Fruit fly (Drosophila melanogaster): Measurements from ENCODE around the gene LIMK1.

The LIMK1 gene

dm6 chrX:12592121-12592466, at the start of gene LIMK1:
LIMK1 (minus strand) TSS chrX:12592193.
- TF ChIP-seq CG8478 (optimal IDR thresholded peaks at IDR 0.05) (no peak), CTCF (optimal IDR thresholded peaks at IDR 0.05) (no peak)

DNA sequence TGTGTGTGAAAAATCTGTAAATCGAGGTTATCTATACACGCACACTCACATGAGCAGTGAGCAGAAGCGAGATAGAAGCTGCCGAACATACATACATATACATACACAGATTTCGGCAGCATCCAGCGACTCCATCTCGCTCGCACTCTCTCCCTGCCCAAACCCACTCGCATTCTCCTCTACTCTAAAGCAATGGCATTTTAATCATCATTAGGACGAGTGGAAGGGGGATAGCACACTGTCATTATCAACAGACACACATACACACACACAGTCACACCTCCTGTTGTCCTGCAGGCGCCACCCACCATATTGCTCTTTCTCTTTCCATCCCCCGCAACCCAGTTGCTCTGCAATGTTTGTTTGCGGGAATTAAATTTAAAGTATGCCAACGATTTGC, 42.0 kb upstream of the LIMK1 start:
- TF ChIP-seq CTCF (optimal IDR thresholded peaks at IDR 0.05) (no peak), CG8478 (optimal IDR thresholded peaks at IDR 0.05) (no peak)

- TF ChIP-seq CG8478 (optimal IDR thresholded peaks at IDR 0.05) (no peak), CTCF (optimal IDR thresholded peaks at IDR 0.05) (no peak)
These were observed 41.2 kb upstream of the LIMK1 start for dm6 chrX:12633204-12633603.

dm6 chrX:12632157-12632422, 40.1 kb upstream of the LIMK1 start:
- no peak for TF ChIP-seq CTCF (optimal IDR thresholded peaks at IDR 0.05)
- no peak for TF ChIP-seq CG8478 (optimal IDR thresholded peaks at IDR 0.05)

DNA sequence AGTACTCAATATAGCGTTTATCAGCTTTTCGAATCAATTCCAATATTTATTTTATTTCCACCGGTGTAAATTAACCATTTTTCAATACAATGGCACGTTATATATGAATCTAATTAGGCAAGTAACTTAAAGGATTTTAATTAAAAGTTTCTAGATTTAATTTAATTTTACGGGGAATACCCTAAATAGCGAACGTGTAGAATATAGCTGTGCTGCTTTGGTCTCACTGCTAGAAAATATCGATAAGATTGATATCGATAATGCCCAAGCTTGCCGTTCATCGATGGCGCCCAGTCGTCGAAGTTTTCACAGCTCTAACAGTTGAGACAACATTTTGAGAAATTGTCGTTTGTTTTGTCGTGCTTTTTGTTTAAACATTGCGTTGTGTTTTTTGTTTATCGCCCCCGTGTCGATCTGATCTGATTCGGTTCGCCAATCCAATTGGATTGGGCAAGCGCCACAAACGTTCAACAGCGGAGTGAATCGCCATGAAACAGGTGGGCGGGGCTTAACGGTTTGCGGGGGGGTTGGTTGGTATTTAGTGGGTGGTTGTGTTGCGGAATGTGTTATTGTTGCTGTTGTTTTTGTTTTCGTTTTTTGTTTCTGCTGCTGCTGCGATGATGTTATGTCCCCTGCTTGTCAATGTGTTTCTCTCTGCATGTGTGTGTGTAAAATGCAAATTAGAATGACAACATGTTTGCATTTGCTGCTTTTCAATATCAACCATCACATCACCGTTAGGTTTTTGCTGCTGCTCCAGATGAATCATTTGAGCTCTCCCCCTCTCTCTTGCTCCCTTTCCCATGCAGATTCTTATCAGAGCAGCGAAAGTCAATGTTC, 39.5 kb upstream of the LIMK1 start, which contains the start of gene Tomosyn:
Gene Tomosyn, plus strand, starts transcription at position 289 of the 840 bp plus-strand sequence.
- TF ChIP-seq CG8478 (optimal IDR thresholded peaks at IDR 0.05) (no peak), CTCF (optimal IDR thresholded peaks at IDR 0.05) (peak in 1 of 2 experiments; percentile 13)

- TF ChIP-seq CG8478 (optimal IDR thresholded peaks at IDR 0.05) (no peak), CTCF (optimal IDR thresholded peaks at IDR 0.05) (no peak)
These were observed 37.6 kb upstream of the LIMK1 start, which contains the start of the genes Aven and CG2540 for dm6 chrX:12629564-12629963. Aven (minus strand) TSS chrX:12629640. CG2540 (plus strand) TSS chrX:12629878.

- TF ChIP-seq CG8478 (optimal IDR thresholded peaks at IDR 0.05), result no peak
- TF ChIP-seq CTCF (optimal IDR thresholded peaks at IDR 0.05), result no peak
These were observed 33.7 kb upstream of the LIMK1 start for dm6 chrX:12625594-12626274.

DNA sequence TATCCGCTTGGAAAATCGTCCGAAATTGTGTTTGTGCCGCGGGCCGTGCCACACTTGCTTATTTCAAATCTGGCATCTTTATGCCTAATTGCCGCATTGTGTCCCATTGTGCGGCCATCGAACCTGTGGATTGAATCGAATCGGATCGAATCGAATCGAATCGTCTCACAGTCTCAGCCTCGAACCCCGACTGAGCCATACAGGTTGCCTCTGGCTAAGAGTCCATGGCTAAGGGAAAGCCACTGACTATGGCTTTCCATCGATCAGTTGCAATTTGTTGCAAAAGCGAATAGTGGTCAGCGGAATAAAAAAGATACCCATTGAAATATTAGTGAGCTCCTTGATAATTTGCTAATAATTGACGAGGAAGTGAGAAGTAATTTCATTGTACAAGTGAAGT, 32.0 kb upstream of the LIMK1 start, which contains the start of gene CG15728:
Gene CG15728, plus strand, starts transcription at position 301 of the 400 bp plus-strand sequence.
- TF ChIP-seq CTCF (optimal IDR thresholded peaks at IDR 0.05), result no peak
- no peak for TF ChIP-seq CG8478 (optimal IDR thresholded peaks at IDR 0.05)

DNA sequence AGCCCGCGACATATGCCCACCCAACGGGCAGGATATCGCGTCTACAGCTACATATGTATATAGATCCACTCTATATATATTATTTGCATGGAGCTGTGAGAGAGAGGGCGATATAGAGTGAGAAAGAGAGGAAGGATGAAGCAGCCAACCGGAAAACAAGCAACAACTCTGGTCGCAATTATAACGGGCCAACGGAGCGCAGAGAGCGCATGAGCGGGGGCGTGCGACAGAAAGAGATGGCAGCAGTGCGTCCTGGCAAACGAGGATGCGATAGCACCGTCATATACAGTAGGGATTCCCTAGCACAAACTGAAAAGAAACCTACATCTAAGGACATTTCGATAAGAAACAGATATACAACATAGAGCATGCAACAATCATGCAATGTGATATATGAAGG, 29.6 kb upstream of the LIMK1 start:
- no peak for TF ChIP-seq CTCF (optimal IDR thresholded peaks at IDR 0.05)
- no peak for TF ChIP-seq CG8478 (optimal IDR thresholded peaks at IDR 0.05)

dm6 chrX:12615752-12616366, 23.9 kb upstream of the LIMK1 start, which contains the start of gene CG11085:
CG11085 (plus strand) TSS chrX:12616316.
- TF ChIP-seq CG8478 (optimal IDR thresholded peaks at IDR 0.05), result no peak
- TF ChIP-seq CTCF (optimal IDR thresholded peaks at IDR 0.05), result no peak

DNA sequence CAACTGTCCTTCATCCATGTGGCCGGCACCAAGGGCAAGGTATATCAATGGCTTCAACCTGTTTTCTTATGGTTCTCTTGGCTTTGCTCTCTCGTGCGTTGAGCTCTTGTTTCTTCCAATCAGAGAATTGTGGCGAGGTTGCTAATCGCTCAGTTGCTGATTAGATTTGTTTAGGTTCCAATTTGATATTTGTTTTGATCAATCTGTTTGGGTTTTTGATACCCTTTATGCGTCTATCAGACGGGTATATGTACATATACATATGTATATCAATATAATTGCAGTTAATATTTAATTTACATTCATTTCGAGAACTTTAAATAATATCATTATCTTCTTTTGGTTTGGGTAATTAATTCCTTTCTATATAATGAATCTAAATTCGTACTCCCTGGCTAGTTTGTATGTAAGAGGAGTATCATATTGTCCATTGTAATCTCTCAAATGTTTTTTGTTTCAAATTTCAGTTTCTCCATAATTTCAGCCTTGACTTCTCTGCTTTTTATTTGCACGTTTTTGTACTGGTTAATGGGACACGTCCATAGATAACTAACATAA, 21.3 kb upstream of the LIMK1 start:
- no peak for TF ChIP-seq CTCF (optimal IDR thresholded peaks at IDR 0.05)
- TF ChIP-seq CG8478 (optimal IDR thresholded peaks at IDR 0.05), result no peak

DNA sequence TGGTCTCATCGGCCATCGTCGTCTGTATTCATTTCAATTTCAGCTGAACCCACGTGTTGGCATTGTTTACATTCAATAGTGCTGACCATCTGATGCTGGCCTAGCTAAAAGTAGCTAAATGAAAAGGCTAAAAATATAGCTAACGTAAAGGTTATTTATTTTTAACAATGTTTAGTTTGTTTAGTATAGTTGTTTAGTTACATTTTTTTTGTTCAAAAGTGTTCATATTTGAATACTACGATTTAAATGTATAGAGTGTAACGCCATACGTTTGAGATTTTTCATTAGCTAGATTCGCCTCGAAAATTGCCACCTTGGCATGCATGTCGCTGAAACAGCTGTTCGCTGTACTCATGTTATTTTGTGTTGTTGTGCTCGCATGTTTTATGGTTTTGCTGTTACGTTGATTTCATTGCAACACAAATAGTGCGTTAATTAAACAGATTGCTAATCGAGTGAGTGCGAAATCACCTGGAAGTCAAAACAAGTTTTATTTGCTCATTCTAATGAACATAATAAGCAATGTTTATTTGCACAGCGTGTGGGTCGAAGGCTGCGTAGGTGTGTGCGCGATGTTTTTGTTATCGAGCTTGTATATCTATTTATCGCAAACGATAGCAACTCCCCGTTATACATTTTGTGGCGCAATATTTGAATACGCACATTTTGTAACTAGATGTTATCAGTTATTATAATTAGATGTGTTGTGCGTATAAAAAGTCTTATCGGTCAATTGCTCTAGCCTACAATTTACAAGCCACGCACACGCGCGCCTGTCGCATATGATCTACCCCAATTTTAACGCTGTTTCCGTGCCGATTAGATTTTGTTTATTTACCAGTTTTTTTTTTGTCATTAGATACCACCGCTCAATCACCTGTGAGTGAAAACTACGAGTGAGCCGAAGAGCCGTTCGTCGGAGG, 19.8 kb upstream of the LIMK1 start, which contains the start of the genes CG1463 and Fpgs1:
Gene CG1463, minus strand, starts transcription at position 132 of the 923 bp plus-strand sequence.
Gene Fpgs1, plus strand, starts transcription at position 332 of the 923 bp plus-strand sequence.
- TF ChIP-seq CG8478 (optimal IDR thresholded peaks at IDR 0.05), result no peak
- no peak for TF ChIP-seq CTCF (optimal IDR thresholded peaks at IDR 0.05)

DNA sequence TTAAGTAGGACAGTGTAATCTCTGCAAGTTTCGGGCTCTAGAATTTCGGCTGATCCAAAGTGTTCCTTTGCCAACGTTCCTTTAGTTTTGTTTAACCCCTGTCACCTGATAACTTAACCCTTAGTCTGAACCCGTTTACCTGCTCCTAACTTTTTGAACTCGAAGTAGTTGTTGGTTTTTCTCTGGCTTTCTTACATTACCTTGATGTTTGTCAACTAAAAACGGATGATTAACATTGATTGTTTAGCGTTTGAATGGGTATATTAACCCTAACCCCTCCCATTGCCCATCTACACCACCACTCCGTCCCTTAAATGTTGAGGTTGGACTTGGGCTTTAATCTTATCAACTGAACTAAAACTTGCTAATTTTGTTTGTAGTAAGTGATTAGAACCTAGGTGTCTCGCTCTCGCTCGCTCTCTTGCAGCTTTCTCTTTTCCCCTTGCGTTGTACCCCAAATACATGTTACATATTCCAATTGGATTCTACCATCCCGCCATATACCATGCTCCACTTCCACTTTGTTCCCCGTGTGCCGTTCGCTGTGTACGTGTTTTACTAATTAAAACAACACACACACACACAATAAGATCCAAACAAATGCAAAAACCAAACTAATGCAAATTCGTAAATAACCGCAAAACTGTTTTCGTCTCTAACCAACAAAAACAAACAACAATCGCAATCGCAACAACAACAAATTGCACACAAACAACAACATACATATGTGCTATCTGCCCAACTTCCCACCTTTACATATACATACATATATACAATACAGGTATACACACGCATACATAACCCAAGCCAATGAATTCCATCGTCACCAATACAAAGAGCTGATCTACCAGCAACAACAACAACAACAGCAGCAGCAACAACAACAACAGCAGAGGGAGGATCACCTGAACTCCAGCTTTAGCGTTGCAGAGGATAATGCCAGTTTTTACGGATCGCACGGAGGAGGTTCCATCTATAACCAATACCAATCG, 9.1 kb upstream of the LIMK1 start:
- no peak for TF ChIP-seq CG8478 (optimal IDR thresholded peaks at IDR 0.05)
- TF ChIP-seq CTCF (optimal IDR thresholded peaks at IDR 0.05), result no peak
